Worm (Caenorhabditis elegans): Measurements from ENCODE around the gene cpr-2.

The cpr-2 gene

ce11 chrV:16550680-16551079, 16.8 kb upstream of the cpr-2 start, which contains the start of gene srbc-65:
Gene srbc-65 (plus strand): TSS chrV:16550980.
- no peak for TF ChIP-seq ztf-4 (tag; optimal IDR thresholded peaks at IDR 0.05)
- TF ChIP-seq ceh-16 (tag; optimal IDR thresholded peaks at IDR 0.05) = no peak

- TF ChIP-seq nfya-1 (tag; optimal IDR thresholded peaks at IDR 0.05; ENCODE audit: insufficient read depth) = peak; percentile 83
- TF ChIP-seq nhr-77 (tag; optimal IDR thresholded peaks at IDR 0.05) = no peak
Measured at ce11 chrV:16540657-16541056, 6.8 kb upstream of the cpr-2 start.

ce11 chrV:16539666-16540065, 5.8 kb upstream of the cpr-2 start:
- peak; percentile 86 for TF ChIP-seq nfya-1 (tag; optimal IDR thresholded peaks at IDR 0.05; ENCODE audit: insufficient read depth)
- TF ChIP-seq tbx-2 (tag; optimal IDR thresholded peaks at IDR 0.05) = no peak

ce11 chrV:16537908-16538446, 4.1 kb upstream of the cpr-2 start, which contains the start of gene Y32B12B.2:
Gene Y32B12B.2 (plus strand): TSS chrV:16538396.
- TF ChIP-seq snpc-4 (tag; optimal IDR thresholded peaks at IDR 0.05) (no peak), lin-15B (tag; optimal IDR thresholded peaks at IDR 0.05) (peak; percentile 73), elt-2 (tag; optimal IDR thresholded peaks at IDR 0.05) (peak; percentile 36), nfya-1 (tag; optimal IDR thresholded peaks at IDR 0.05; ENCODE audit: insufficient read depth) (peak; percentile 83), mdl-1 (tag; optimal IDR thresholded peaks at IDR 0.05) (no peak), ama-1 (optimal IDR thresholded peaks at IDR 0.05) (no peak), ceh-9 (tag; optimal IDR thresholded peaks at IDR 0.05) (no peak), aly-2 (tag; optimal IDR thresholded peaks at IDR 0.05) (no peak), nhr-28 (tag; optimal IDR thresholded peaks at IDR 0.05) (no peak), R02D3.7 (tag; optimal IDR thresholded peaks at IDR 0.05) (no peak), ceh-28 (tag; optimal IDR thresholded peaks at IDR 0.05) (no peak)

ce11 chrV:16536701-16537100, 2.8 kb upstream of the cpr-2 start, which contains the start of gene Y32B12B.1:
Gene Y32B12B.1 (plus strand): TSS chrV:16537001.
- TF ChIP-seq elt-2 (tag; optimal IDR thresholded peaks at IDR 0.05) = no peak
- no peak for TF ChIP-seq nhr-237 (tag; optimal IDR thresholded peaks at IDR 0.05)
- no peak for TF ChIP-seq ama-1 (optimal IDR thresholded peaks at IDR 0.05)
- no peak for TF ChIP-seq lin-39 (tag; optimal IDR thresholded peaks at IDR 0.05)
- TF ChIP-seq ztf-4 (tag; optimal IDR thresholded peaks at IDR 0.05) = no peak
- TF ChIP-seq nhr-28 (tag; optimal IDR thresholded peaks at IDR 0.05) = no peak
- no peak for TF ChIP-seq nhr-77 (tag; optimal IDR thresholded peaks at IDR 0.05)
- TF ChIP-seq unc-39 (tag; optimal IDR thresholded peaks at IDR 0.05) = no peak
- no peak for TF ChIP-seq nhr-76 (tag; optimal IDR thresholded peaks at IDR 0.05)
- no peak for TF ChIP-seq lsy-12 (tag; optimal IDR thresholded peaks at IDR 0.05)
- no peak for TF ChIP-seq nhr-11 (tag; optimal IDR thresholded peaks at IDR 0.05)
- TF ChIP-seq ceh-82 (tag; optimal IDR thresholded peaks at IDR 0.05) = no peak
- TF ChIP-seq ztf-11 (tag; optimal IDR thresholded peaks at IDR 0.05) = no peak
- TF ChIP-seq mml-1 (tag; optimal IDR thresholded peaks at IDR 0.05) = no peak

ce11 chrV:16535172-16535571, 1.3 kb upstream of the cpr-2 start, which contains the start of gene Y32B12B.8:
Gene Y32B12B.8 (plus strand): TSS chrV:16535472.
- TF ChIP-seq lin-39 (tag; optimal IDR thresholded peaks at IDR 0.05) (no peak), fkh-2 (tag; optimal IDR thresholded peaks at IDR 0.05) (no peak), hmg-11 (tag; optimal IDR thresholded peaks at IDR 0.05) (no peak), nhr-43 (tag; optimal IDR thresholded peaks at IDR 0.05; ENCODE audit: poor library complexity, severe bottlenecking) (no peak), lin-15B (tag; optimal IDR thresholded peaks at IDR 0.05) (no peak), ceh-16 (tag; optimal IDR thresholded peaks at IDR 0.05) (no peak)

- TF ChIP-seq R02D3.7 (tag; optimal IDR thresholded peaks at IDR 0.05) (no peak), ama-1 (optimal IDR thresholded peaks at IDR 0.05) (no peak), aly-2 (tag; optimal IDR thresholded peaks at IDR 0.05) (no peak), unc-62 (GFP tag; optimal IDR thresholded peaks at IDR 0.05) (no peak), jun-1 (tag; optimal IDR thresholded peaks at IDR 0.05) (no peak), daf-12 (tag; optimal IDR thresholded peaks at IDR 0.05) (no peak), nhr-11 (tag; optimal IDR thresholded peaks at IDR 0.05) (no peak), nhr-67 (tag; optimal IDR thresholded peaks at IDR 0.05) (no peak), egl-27 (tag; optimal IDR thresholded peaks at IDR 0.05) (no peak), nhr-43 (tag; optimal IDR thresholded peaks at IDR 0.05; ENCODE audit: poor library complexity, severe bottlenecking) (no peak), lsy-12 (tag; optimal IDR thresholded peaks at IDR 0.05) (no peak), ztf-11 (tag; optimal IDR thresholded peaks at IDR 0.05) (no peak)
Measured at ce11 chrV:16527796-16528195, 6.1 kb downstream of the cpr-2 start, which contains the start of gene F36D3.16. Gene F36D3.16 (plus strand): TSS chrV:16528096.

Data from whole organism, L3 larva.